Worm (Caenorhabditis elegans): ENCODE data around the gene C18B10.6.

DNA sequence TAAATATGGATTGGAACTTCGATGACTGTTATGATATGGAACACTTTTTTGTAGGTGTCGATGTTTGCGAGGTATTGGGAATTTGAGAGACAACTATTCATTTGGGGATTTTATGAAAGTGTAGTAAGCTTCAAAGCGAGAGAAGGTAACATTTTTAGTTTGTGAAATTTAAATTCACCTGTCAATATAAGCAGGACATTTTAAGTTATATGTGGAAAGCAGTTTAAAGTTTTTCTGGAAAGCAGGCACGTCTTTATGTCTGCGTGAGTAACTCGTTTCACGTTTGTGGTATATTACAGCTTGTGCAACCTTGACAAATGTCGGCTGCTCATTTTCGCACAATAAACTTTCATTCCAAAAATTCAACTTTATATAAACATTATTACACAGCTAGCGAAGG lies 23.4 kb upstream of the C18B10.6 start, which contains the start of gene srh-229:
- TF ChIP-seq nhr-23 (tag; optimal IDR thresholded peaks at IDR 0.05) (no peak), nhr-11 (tag; optimal IDR thresholded peaks at IDR 0.05) (no peak), tbx-2 (tag; optimal IDR thresholded peaks at IDR 0.05) (no peak), ztf-11 (tag; optimal IDR thresholded peaks at IDR 0.05) (no peak), unc-39 (tag; optimal IDR thresholded peaks at IDR 0.05) (no peak)
